ENCODE assay signal across 2 fruit fly cellular contexts in genomic region chr3L:15923352-15923751, dm6.
A peak's percentile ranks its signal among the peaks of the same experiment; 100 is the strongest.
TF ChIP-seq lines count a peak whose summit lies in the region.

No protein-coding gene starts in this region.

TF ChIP-seq in whole organism, embryonic, 481 proteins besides CTCF, POLR2A, EP300 and RAD21 (continued from another document and continues in another):
- TF ChIP-seq tx (GFP tag; optimal IDR thresholded peaks at IDR 0.05; lab: Kevin White, UChicago), result no peak
- TF ChIP-seq Ada2b (GFP tag; IDR thresholded peaks at IDR 0.05; lab: Robert Waterston, UW), result peak; percentile 38
- TF ChIP-seq CG34422 (GFP tag; IDR thresholded peaks at IDR 0.05; lab: Robert Waterston, UW), result no peak
- peak; percentile 20 for TF ChIP-seq CG10147 (GFP tag; optimal IDR thresholded peaks at IDR 0.05; lab: Kevin White, UChicago)
- TF ChIP-seq wor (GFP tag; IDR thresholded peaks at IDR 0.05; lab: Robert Waterston, UW), result no peak
- peak; percentile 22 for TF ChIP-seq Hsf (GFP tag; optimal IDR thresholded peaks at IDR 0.05; lab: Kevin White, UChicago)
- no peak for TF ChIP-seq Mes4 (GFP tag; optimal IDR thresholded peaks at IDR 0.05; lab: Kevin White, UChicago)
- no peak for TF ChIP-seq slp2 (GFP tag; optimal IDR thresholded peaks at IDR 0.05; lab: Kevin White, UChicago)
- TF ChIP-seq ara (GFP tag; IDR thresholded peaks at IDR 0.05; lab: Robert Waterston, UW), result no peak
- no peak for TF ChIP-seq Six4 (GFP tag; optimal IDR thresholded peaks at IDR 0.05; lab: Kevin White, UChicago)
- TF ChIP-seq ERR (GFP tag; optimal IDR thresholded peaks at IDR 0.05; lab: Kevin White, UChicago), result no peak
- TF ChIP-seq CG6765 (GFP tag; optimal IDR thresholded peaks at IDR 0.05; lab: Kevin White, UChicago), result peak; percentile 12
- TF ChIP-seq tgo (GFP tag; IDR thresholded peaks at IDR 0.05; lab: Robert Waterston, UW), result peak; percentile 31; the same call in 1 of the 3 replicates
- TF ChIP-seq zen2 (GFP tag; IDR thresholded peaks at IDR 0.05; lab: Robert Waterston, UW; ENCODE audit: partially characterized antibody), result no peak
- 0 out of 3 replicates have a peak, but pooled peaks have one; percentile 32 for TF ChIP-seq zfh1 (GFP tag; IDR thresholded peaks at IDR 0.05; lab: Robert Waterston, UW)
- TF ChIP-seq pum (GFP tag; optimal IDR thresholded peaks at IDR 0.05; lab: Kevin White, UChicago), result no peak
- no peak for TF ChIP-seq CG4282 (GFP tag; optimal IDR thresholded peaks at IDR 0.05; lab: Kevin White, UChicago)
- TF ChIP-seq klu (GFP tag; IDR thresholded peaks at IDR 0.05; lab: Robert Waterston, UW), result no peak
- no peak for TF ChIP-seq Tbp (GFP tag; optimal IDR thresholded peaks at IDR 0.05; lab: Kevin White, UChicago)
- no peak for TF ChIP-seq Ets65A (GFP tag; lab: Kevin White, UChicago)
- no peak for TF ChIP-seq CG2875 (GFP tag; optimal IDR thresholded peaks at IDR 0.05; lab: Kevin White, UChicago)
- TF ChIP-seq zfh2 (GFP tag; optimal IDR thresholded peaks at IDR 0.05; lab: Kevin White, UChicago), result no peak
- no peak for TF ChIP-seq knrl (GFP tag; IDR thresholded peaks at IDR 0.05; lab: Robert Waterston, UW; ENCODE audit: partially characterized antibody)
- TF ChIP-seq Dll (GFP tag; IDR thresholded peaks at IDR 0.05; lab: Robert Waterston, UW; ENCODE audit: partially characterized antibody), result no peak
- peak; percentile 45; the same call in 1 of the 3 replicates for TF ChIP-seq CG17361 (GFP tag; IDR thresholded peaks at IDR 0.05; lab: Robert Waterston, UW)
- no peak for TF ChIP-seq CG8281 (tag; optimal IDR thresholded peaks at IDR 0.05; lab: Kevin White, UChicago)
- TF ChIP-seq HHEX (GFP tag; optimal IDR thresholded peaks at IDR 0.05; lab: Kevin White, UChicago), result peak; percentile 24
- TF ChIP-seq Dfd (GFP tag; optimal IDR thresholded peaks at IDR 0.05; lab: Kevin White, UChicago), result no peak
- TF ChIP-seq Vsx1 (GFP tag; optimal IDR thresholded peaks at IDR 0.05; lab: Kevin White, UChicago), result no peak
- TF ChIP-seq crp (GFP tag; optimal IDR thresholded peaks at IDR 0.05; lab: Kevin White, UChicago), result no peak
- TF ChIP-seq HLH54F (GFP tag; optimal IDR thresholded peaks at IDR 0.05; lab: Kevin White, UChicago), result no peak
- TF ChIP-seq bigmax (GFP tag; optimal IDR thresholded peaks at IDR 0.05; lab: Kevin White, UChicago), result no peak
- no peak for TF ChIP-seq CG14050 (GFP tag; IDR thresholded peaks at IDR 0.05; lab: Robert Waterston, UW)
- peak; percentile 53 for TF ChIP-seq CoRest (tag; optimal IDR thresholded peaks at IDR 0.05; lab: Kevin White, UChicago)
- no peak for TF ChIP-seq jumu (GFP tag; optimal IDR thresholded peaks at IDR 0.05; lab: Kevin White, UChicago)
- TF ChIP-seq CG9437 (GFP tag; optimal IDR thresholded peaks at IDR 0.05; lab: Kevin White, UChicago), result no peak
- TF ChIP-seq Chrac-16 (GFP tag; optimal IDR thresholded peaks at IDR 0.05; lab: Kevin White, UChicago), result no peak
- peak; percentile 49 for TF ChIP-seq Meics (GFP tag; optimal IDR thresholded peaks at IDR 0.05; lab: Kevin White, UChicago)
- TF ChIP-seq CG10267 (tag; optimal IDR thresholded peaks at IDR 0.05; lab: Kevin White, UChicago), result peak; percentile 36
- no peak for TF ChIP-seq disco-r (GFP tag; optimal IDR thresholded peaks at IDR 0.05; lab: Kevin White, UChicago)
- no peak for TF ChIP-seq Side (GFP tag; optimal IDR thresholded peaks at IDR 0.05; lab: Kevin White, UChicago)
- TF ChIP-seq emc (GFP tag; optimal IDR thresholded peaks at IDR 0.05; lab: Kevin White, UChicago), result no peak
- peak in 1 of 2 experiments; percentile 7 for TF ChIP-seq eve (GFP tag; optimal IDR thresholded peaks at IDR 0.05; lab: Kevin White, UChicago)
- peak; percentile 33; the same call in 1 of the 2 replicates for TF ChIP-seq E2f1 (GFP tag; IDR thresholded peaks at IDR 0.05; lab: Robert Waterston, UW)
- TF ChIP-seq Trl (optimal IDR thresholded peaks at IDR 0.05; lab: Kevin White, UChicago), result no peak
- no peak for TF ChIP-seq Trl (GFP tag; optimal IDR thresholded peaks at IDR 0.05; lab: Kevin White, UChicago)
- peak; percentile 22 for TF ChIP-seq scrt (GFP tag; optimal IDR thresholded peaks at IDR 0.05; lab: Kevin White, UChicago)
- no peak for TF ChIP-seq CG33213 (GFP tag; optimal IDR thresholded peaks at IDR 0.05; lab: Kevin White, UChicago)
- no peak for TF ChIP-seq bowl (GFP tag; IDR thresholded peaks at IDR 0.05; lab: Robert Waterston, UW)
- TF ChIP-seq CG1603 (tag; optimal IDR thresholded peaks at IDR 0.05; lab: Kevin White, UChicago), result no peak
- no peak for TF ChIP-seq Spps (tag; optimal IDR thresholded peaks at IDR 0.05; lab: Kevin White, UChicago)
- TF ChIP-seq sr (GFP tag; IDR thresholded peaks at IDR 0.05; lab: Robert Waterston, UW), result no peak
- TF ChIP-seq sob (GFP tag; IDR thresholded peaks at IDR 0.05; lab: Robert Waterston, UW), result 0 out of 2 replicates have a peak, but pooled peaks have one; percentile 20
- TF ChIP-seq CG14667 (GFP tag; IDR thresholded peaks at IDR 0.05; lab: Robert Waterston, UW), result no peak
- TF ChIP-seq Fer2 (tag; optimal IDR thresholded peaks at IDR 0.05; lab: Kevin White, UChicago), result no peak
- TF ChIP-seq maf-S (GFP tag; optimal IDR thresholded peaks at IDR 0.05; lab: Kevin White, UChicago), result no peak
- TF ChIP-seq CG11723 (GFP tag; optimal IDR thresholded peaks at IDR 0.05; lab: Kevin White, UChicago), result no peak
- no peak for TF ChIP-seq MTF-1 (GFP tag; optimal IDR thresholded peaks at IDR 0.05; lab: Kevin White, UChicago; ENCODE audit: borderline replicate concordance)
- peak; percentile 28 for TF ChIP-seq CG9727 (GFP tag; optimal IDR thresholded peaks at IDR 0.05; lab: Kevin White, UChicago)
- no peak for TF ChIP-seq CG15479 (GFP tag; optimal IDR thresholded peaks at IDR 0.05; lab: Kevin White, UChicago)
- TF ChIP-seq pfk (GFP tag; optimal IDR thresholded peaks at IDR 0.05; lab: Kevin White, UChicago), result no peak
- TF ChIP-seq CG4707 (GFP tag; optimal IDR thresholded peaks at IDR 0.05; lab: Kevin White, UChicago), result no peak
- no peak for TF ChIP-seq ro (GFP tag; IDR thresholded peaks at IDR 0.05; lab: Robert Waterston, UW)
- TF ChIP-seq tio (GFP tag; optimal IDR thresholded peaks at IDR 0.05; lab: Kevin White, UChicago), result no peak
- TF ChIP-seq dmrt11E (tag; optimal IDR thresholded peaks at IDR 0.05; lab: Kevin White, UChicago), result peak; percentile 5
- TF ChIP-seq CG6654 (GFP tag; optimal IDR thresholded peaks at IDR 0.05; lab: Kevin White, UChicago), result no peak
- no peak for TF ChIP-seq CG7987 (GFP tag; optimal IDR thresholded peaks at IDR 0.05; lab: Kevin White, UChicago)
- TF ChIP-seq hb (GFP tag; IDR thresholded peaks at IDR 0.05; lab: Robert Waterston, UW; ENCODE audit: partially characterized antibody), result no peak

TF ChIP-seq in whole organism, prepupa, 60 proteins besides CTCF, POLR2A, EP300 and RAD21 (continued from another document):
- TF ChIP-seq svp (GFP tag; lab: Kevin White, UChicago) (peak; percentile 72), esn (GFP tag; optimal IDR thresholded peaks at IDR 0.05; lab: Kevin White, UChicago) (peak; percentile 17), CG32006 (GFP tag; optimal IDR thresholded peaks at IDR 0.05; lab: Kevin White, UChicago) (peak; percentile 5), CG4318 (GFP tag; optimal IDR thresholded peaks at IDR 0.05; lab: Kevin White, UChicago) (no peak), dsx (GFP tag; optimal IDR thresholded peaks at IDR 0.05; lab: Kevin White, UChicago; ENCODE audit: poor library complexity, severe bottlenecking) (no peak), CG3919 (GFP tag; optimal IDR thresholded peaks at IDR 0.05; lab: Kevin White, UChicago) (no peak), acj6 (GFP tag; optimal IDR thresholded peaks at IDR 0.05; lab: Kevin White, UChicago) (peak; percentile 18), Eip78C (GFP tag; lab: Kevin White, UChicago) (peak; percentile 68), Ets21C (GFP tag; optimal IDR thresholded peaks at IDR 0.05; lab: Kevin White, UChicago) (no peak), CG6276 (GFP tag; optimal IDR thresholded peaks at IDR 0.05; lab: Kevin White, UChicago) (no peak), CG6854 (GFP tag; optimal IDR thresholded peaks at IDR 0.05; lab: Kevin White, UChicago) (no peak), CG1621 (tag; optimal IDR thresholded peaks at IDR 0.05; lab: Kevin White, UChicago) (no peak), Ets96B (tag; optimal IDR thresholded peaks at IDR 0.05; lab: Kevin White, UChicago) (peak; percentile 32), Eip93F (GFP tag; optimal IDR thresholded peaks at IDR 0.05; lab: Kevin White, UChicago) (no peak), ss (GFP tag; optimal IDR thresholded peaks at IDR 0.05; lab: Kevin White, UChicago) (no peak), CG11294 (GFP tag; IDR thresholded peaks at IDR 0.05; lab: Robert Waterston, UW) (no peak), CG16779 (tag; optimal IDR thresholded peaks at IDR 0.05; lab: Kevin White, UChicago) (no peak), Hr38 (GFP tag; optimal IDR thresholded peaks at IDR 0.05; lab: Kevin White, UChicago) (no peak), CG34406 (GFP tag; optimal IDR thresholded peaks at IDR 0.05; lab: Kevin White, UChicago) (no peak), CG3032 (tag; optimal IDR thresholded peaks at IDR 0.05; lab: Kevin White, UChicago) (peak; percentile 6)
